Worm (Caenorhabditis elegans) whole organism, midembryonic: ENCODE measurements around the gene C49F8.1.

Experiments used
- T22C8.4 ChIP-seq: fragments of 200-800 bp; sonication (Bioruptor generic); IDR thresholded peaks from 2 replicates; pipeline ENCODE4 v1.3.6; 2022; ENCODE audit warnings: missing genetic modification characterization, missing compliant biosample characterization
- cog-1 ChIP-seq: sonication (generic microtip); optimal IDR thresholded peaks from 2 replicates; lab custom pipeline; 2016; ENCODE audit warnings: missing genetic modification characterization, missing compliant biosample characterization
- flt-1 ChIP-seq: fragments of 200-800 bp; sonication (Bioruptor generic); IDR thresholded peaks from 2 replicates; pipeline ENCODE4 v1.3.6; 2022; ENCODE audit warnings: missing genetic modification characterization, missing compliant biosample characterization
- klf-2 ChIP-seq: fragments of 200-800 bp; sonication (Bioruptor generic); conservative IDR thresholded peaks from 2 replicates; pipeline ENCODE4 v1.3.6; 2022; ENCODE audit warnings: missing genetic modification reagents, missing genetic modification characterization, missing compliant biosample characterization
- med-1 ChIP-seq: sonication (generic microtip); optimal IDR thresholded peaks from 2 replicates; lab custom pipeline; 2017; ENCODE audit warnings: missing genetic modification characterization, mild to moderate bottlenecking, missing compliant biosample characterization, antibody characterized with exemption, missing genetic modification reagents; ENCODE audit not compliant: insufficient read depth
- ref-1 ChIP-seq: fragments of 200-800 bp; sonication (Bioruptor generic); conservative IDR thresholded peaks from 2 replicates; pipeline ENCODE4 v1.3.6; 2022; ENCODE audit warnings: missing genetic modification reagents, missing genetic modification characterization, missing compliant biosample characterization
- tab-1 ChIP-seq: fragments of 200-800 bp; sonication (Bioruptor generic); IDR thresholded peaks from 2 replicates; pipeline ENCODE4 v1.3.6; 2022; ENCODE audit warnings: missing genetic modification characterization, missing compliant biosample characterization
- ztf-23 ChIP-seq: fragments of 200-800 bp; sonication (Bioruptor generic); IDR thresholded peaks from 2 replicates; pipeline ENCODE4 v1.3.6; 2022; ENCODE audit warnings: missing genetic modification reagents, missing genetic modification characterization, missing compliant biosample characterization
- ztf-29 ChIP-seq: fragments of 200-800 bp; sonication (Bioruptor generic); IDR thresholded peaks from 2 replicates; pipeline ENCODE4 v1.3.6; 2022; ENCODE audit warnings: missing genetic modification reagents, missing genetic modification characterization, missing compliant biosample characterization

DNA sequence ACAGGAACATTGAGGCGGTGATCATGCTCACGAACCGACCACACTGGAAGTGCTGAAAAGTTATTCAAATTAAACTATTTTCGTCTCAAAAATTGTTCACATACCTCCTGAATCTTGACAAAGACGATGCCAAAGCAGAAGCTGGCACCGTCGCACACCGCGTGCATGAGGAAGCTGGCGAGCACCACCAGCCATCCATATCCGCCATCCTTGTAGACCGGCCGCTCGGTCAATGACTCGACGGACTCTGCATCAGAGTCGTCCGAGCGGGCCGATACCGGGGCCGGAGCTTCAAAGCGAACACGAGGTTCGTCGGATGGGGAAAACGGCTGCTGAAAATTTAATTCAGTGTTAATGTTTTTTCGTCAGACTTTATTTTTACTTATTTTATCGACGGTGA is 11.4 kb upstream of the C49F8.1 start:
- TF ChIP-seq cog-1 (tag; lab: Kevin White, UChicago) (no peak), klf-2 (no peak), med-1 (no peak), T22C8.4 (GFP tag; lab: Robert Waterston, UW) (no peak), flt-1 (GFP tag; lab: Robert Waterston, UW) (no peak), tab-1 (GFP tag; lab: Robert Waterston, UW) (no peak), ztf-29 (GFP tag; lab: Robert Waterston, UW) (no peak), ztf-23 (GFP tag; lab: Robert Waterston, UW) (no peak), ref-1 (no peak)
